Worm (Caenorhabditis elegans): ENCODE data around the gene sup-26.
A peak's percentile ranks its signal among the peaks of the same experiment; 100 is the strongest.

Gene sup-26

DNA sequence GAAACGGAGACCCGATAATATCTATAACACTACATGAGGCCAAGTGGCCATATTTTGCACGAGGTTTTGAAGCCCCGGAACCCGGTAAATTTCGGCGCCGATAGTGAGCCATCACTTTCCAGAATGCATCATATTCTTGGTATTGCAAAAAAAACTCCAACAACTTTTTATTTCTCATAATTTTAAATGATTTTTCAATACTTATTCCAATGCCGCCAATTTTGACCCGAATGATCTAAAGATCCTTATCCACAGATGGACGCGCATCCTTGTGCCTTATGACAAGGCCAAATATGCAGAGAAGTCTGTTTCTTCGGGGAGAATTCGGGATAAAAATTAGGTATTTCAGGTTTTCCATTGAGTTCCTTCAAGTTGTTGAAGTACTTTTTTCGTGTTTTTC is 38.8 kb downstream of the sup-26 start:
- TF ChIP-seq pqm-1 (tag; optimal IDR thresholded peaks at IDR 0.05) (no peak), ceh-31 (tag; optimal IDR thresholded peaks at IDR 0.05) (no peak), ceh-24 (tag; optimal IDR thresholded peaks at IDR 0.05) (no peak), hlh-15 (tag; optimal IDR thresholded peaks at IDR 0.05) (no peak), pha-2 (tag; optimal IDR thresholded peaks at IDR 0.05) (no peak), ceh-48 (tag; optimal IDR thresholded peaks at IDR 0.05) (no peak), ceh-19 (GFP tag; optimal IDR thresholded peaks at IDR 0.05) (no peak), ttx-3 (tag; optimal IDR thresholded peaks at IDR 0.05) (no peak), ahr-1 (tag; optimal IDR thresholded peaks at IDR 0.05) (no peak), ceh-22 (tag; optimal IDR thresholded peaks at IDR 0.05) (no peak), fax-1 (tag; optimal IDR thresholded peaks at IDR 0.05) (no peak), syd-9 (tag; optimal IDR thresholded peaks at IDR 0.05) (no peak), ceh-34 (tag; optimal IDR thresholded peaks at IDR 0.05) (no peak), lim-6 (tag; optimal IDR thresholded peaks at IDR 0.05) (no peak), tbx-2 (tag; optimal IDR thresholded peaks at IDR 0.05) (no peak), elt-4 (tag; optimal IDR thresholded peaks at IDR 0.05) (no peak), K09A11.1 (tag; optimal IDR thresholded peaks at IDR 0.05; ENCODE audit: insufficient read depth) (no peak)

DNA sequence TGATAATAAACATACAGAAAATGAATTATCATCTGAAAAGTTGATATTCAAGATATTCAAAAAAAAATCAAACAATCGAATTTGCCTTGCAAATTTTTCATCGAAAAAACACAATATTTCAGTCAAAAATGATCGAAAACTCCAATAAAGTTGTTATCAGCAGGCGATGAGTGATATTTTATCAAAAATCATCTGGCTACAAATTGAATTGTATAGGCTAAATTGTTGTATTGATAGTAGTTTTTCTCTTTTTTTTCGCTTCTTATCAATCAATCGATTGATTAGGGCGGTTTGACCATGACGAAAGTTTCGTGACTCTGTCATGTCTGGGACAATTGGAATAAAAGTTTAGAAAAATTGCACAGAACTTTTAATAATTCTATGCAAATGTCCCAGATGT is 39.9 kb downstream of the sup-26 start:
- TF ChIP-seq C08G9.2 (tag; optimal IDR thresholded peaks at IDR 0.05) = no peak
- TF ChIP-seq unc-3 (GFP tag; conservative IDR thresholded peaks at IDR 0.05) = no peak
- TF ChIP-seq unc-3 (tag; optimal IDR thresholded peaks at IDR 0.05) = no peak
- no peak for TF ChIP-seq pros-1 (tag; optimal IDR thresholded peaks at IDR 0.05)
- TF ChIP-seq pqm-1 (tag; optimal IDR thresholded peaks at IDR 0.05) = no peak
- TF ChIP-seq mec-3 (tag; optimal IDR thresholded peaks at IDR 0.05; ENCODE audit: borderline replicate concordance) = no peak
- TF ChIP-seq ceh-31 (tag; optimal IDR thresholded peaks at IDR 0.05) = no peak
- no peak for TF ChIP-seq ceh-30 (tag; optimal IDR thresholded peaks at IDR 0.05)
- no peak for TF ChIP-seq T23F11.4 (GFP tag; optimal IDR thresholded peaks at IDR 0.05)
- peak; percentile 77 for TF ChIP-seq elt-2 (tag; optimal IDR thresholded peaks at IDR 0.05)

DNA sequence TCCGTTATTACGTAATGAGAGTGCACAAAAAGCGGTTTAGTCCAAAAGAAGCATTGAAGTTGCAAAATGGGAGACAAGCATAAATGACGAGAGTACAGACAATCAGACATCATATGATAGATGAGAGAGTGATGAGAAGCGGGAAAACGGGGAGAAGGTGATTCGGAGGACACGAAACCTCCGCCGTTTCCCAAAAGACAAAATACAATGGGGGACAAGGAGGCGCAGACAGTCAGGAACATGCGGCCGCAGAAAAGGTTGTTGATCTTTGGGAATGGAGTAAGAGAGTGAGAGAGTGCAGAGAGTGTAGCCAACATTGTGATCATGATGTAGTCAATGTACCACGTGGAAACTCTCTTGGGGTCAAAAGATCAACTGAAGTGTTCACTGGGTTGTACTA is 42.4 kb downstream of the sup-26 start:
- TF ChIP-seq K09A11.1 (tag; optimal IDR thresholded peaks at IDR 0.05; ENCODE audit: insufficient read depth) (no peak), dve-1 (tag; optimal IDR thresholded peaks at IDR 0.05) (peak; percentile 74), C08G9.2 (tag; optimal IDR thresholded peaks at IDR 0.05) (peak; percentile 59), ceh-48 (tag; optimal IDR thresholded peaks at IDR 0.05) (no peak), unc-55 (GFP tag; optimal IDR thresholded peaks at IDR 0.05) (peak; percentile 85), hlh-15 (tag; optimal IDR thresholded peaks at IDR 0.05) (no peak), ets-4 (tag; optimal IDR thresholded peaks at IDR 0.05) (peak; percentile 28), sdc-2 (tag; optimal IDR thresholded peaks at IDR 0.05) (peak; percentile 34), dmd-4 (tag; optimal IDR thresholded peaks at IDR 0.05; ENCODE audit: borderline replicate concordance) (no peak), unc-3 (GFP tag; conservative IDR thresholded peaks at IDR 0.05) (no peak), unc-3 (tag; optimal IDR thresholded peaks at IDR 0.05) (no peak), pax-1 (tag; optimal IDR thresholded peaks at IDR 0.05) (no peak), unc-86 (tag; optimal IDR thresholded peaks at IDR 0.05) (no peak), T23F11.4 (GFP tag; optimal IDR thresholded peaks at IDR 0.05) (no peak), ceh-31 (tag; optimal IDR thresholded peaks at IDR 0.05) (peak; percentile 80), ceh-19 (GFP tag; optimal IDR thresholded peaks at IDR 0.05) (peak; percentile 28), ztf-16 (tag; optimal IDR thresholded peaks at IDR 0.05) (no peak), mec-3 (tag; optimal IDR thresholded peaks at IDR 0.05; ENCODE audit: borderline replicate concordance) (no peak), eyg-1 (tag; optimal IDR thresholded peaks at IDR 0.05) (peak; percentile 11), sox-2 (GFP tag; IDR thresholded peaks at IDR 0.05) (no peak), ref-2 (tag; optimal IDR thresholded peaks at IDR 0.05) (peak; percentile 75), ama-1 (optimal IDR thresholded peaks at IDR 0.05) (no peak), gmeb-2 (tag; optimal IDR thresholded peaks at IDR 0.05) (no peak), hlh-30 (tag; optimal IDR thresholded peaks at IDR 0.05; ENCODE audit: insufficient read depth) (peak; percentile 93), elt-4 (tag; optimal IDR thresholded peaks at IDR 0.05) (no peak), ahr-1 (tag; optimal IDR thresholded peaks at IDR 0.05) (no peak), Y22D7AL.16 (tag; optimal IDR thresholded peaks at IDR 0.05) (no peak), syd-9 (tag; optimal IDR thresholded peaks at IDR 0.05) (peak; percentile 38), elt-2 (tag; optimal IDR thresholded peaks at IDR 0.05) (no peak), F13H6.1 (tag; optimal IDR thresholded peaks at IDR 0.05) (peak; percentile 74), lin-11 (tag; optimal IDR thresholded peaks at IDR 0.05) (no peak), zip-5 (tag; optimal IDR thresholded peaks at IDR 0.05) (no peak), nhr-232 (tag; optimal IDR thresholded peaks at IDR 0.05) (no peak), tbx-7 (tag; optimal IDR thresholded peaks at IDR 0.05) (peak; percentile 5), hlh-8 (tag; optimal IDR thresholded peaks at IDR 0.05) (peak; percentile 50), fax-1 (tag; optimal IDR thresholded peaks at IDR 0.05) (peak; percentile 1), ceh-22 (tag; optimal IDR thresholded peaks at IDR 0.05) (peak; percentile 39), ceh-34 (tag; optimal IDR thresholded peaks at IDR 0.05) (peak; percentile 70), npax-4 (tag; optimal IDR thresholded peaks at IDR 0.05) (no peak), pros-1 (tag; optimal IDR thresholded peaks at IDR 0.05) (peak; percentile 76)

Measured in whole organism, late embryonic.